Fruit fly (Drosophila melanogaster): ENCODE results near the gene Zn72D.

The Zn72D gene

dm6 chr3L:16128973-16129745 lies 16.7 kb upstream of the Zn72D start, which contains the start of gene SsRbeta:
Gene SsRbeta, plus strand, starts transcription at chr3L:16129617.
- TF ChIP-seq noc (tag; optimal IDR thresholded peaks at IDR 0.05) = no peak

- peak; percentile 87 for TF ChIP-seq noc (tag; optimal IDR thresholded peaks at IDR 0.05)
These were observed 16.1 kb upstream of the Zn72D start, which contains the start of gene Pgm1 for dm6 chr3L:16128481-16128972. Gene Pgm1, minus strand, starts transcription at chr3L:16128531.

dm6 chr3L:16121791-16122190 lies 9.4 kb upstream of the Zn72D start, which contains the start of gene Strump:
Gene Strump, plus strand, starts transcription at chr3L:16122002.
- TF ChIP-seq noc (tag; optimal IDR thresholded peaks at IDR 0.05) = no peak

dm6 chr3L:16113607-16114337 lies 1.3 kb upstream of the Zn72D start:
- TF ChIP-seq noc (tag; optimal IDR thresholded peaks at IDR 0.05) = no peak

dm6 chr3L:16113003-16113606 lies 679 bp upstream of the Zn72D start, which contains the start of gene Taf4:
Gene Taf4, plus strand, starts transcription at chr3L:16113212.
- TF ChIP-seq noc (tag; optimal IDR thresholded peaks at IDR 0.05) = no peak

dm6 chr3L:16105528-16105927 lies 6.9 kb downstream of the Zn72D start, which contains the start of the genes IntS9 and CG43295:
Gene IntS9, minus strand, starts transcription at chr3L:16105627.
Gene CG43295, plus strand, starts transcription at chr3L:16105852.
- TF ChIP-seq noc (tag; optimal IDR thresholded peaks at IDR 0.05) = no peak

dm6 chr3L:16100059-16100458 lies 12.4 kb downstream of the Zn72D start, which contains the start of gene IleRS-m:
Gene IleRS-m, plus strand, starts transcription at chr3L:16100280.
- TF ChIP-seq noc (tag; optimal IDR thresholded peaks at IDR 0.05) = no peak

- TF ChIP-seq noc (tag; optimal IDR thresholded peaks at IDR 0.05) = no peak
These were observed 15.0 kb downstream of the Zn72D start, which contains the start of the genes CG13074 and ATPsynbetaL for dm6 chr3L:16097393-16097884. Gene CG13074, minus strand, starts transcription at chr3L:16097493. Gene ATPsynbetaL, plus strand, starts transcription at chr3L:16097834.

dm6 chr3L:16090330-16090803 lies 22.1 kb downstream of the Zn72D start, which contains the start of the genes CG5235 and ClC-c:
Gene CG5235, minus strand, starts transcription at chr3L:16090392.
Gene ClC-c, plus strand, starts transcription at chr3L:16090454.
- TF ChIP-seq noc (tag; optimal IDR thresholded peaks at IDR 0.05) = peak; percentile 39

dm6 chr3L:16087323-16087816 lies 25.1 kb downstream of the Zn72D start, which contains the start of gene Tasp1:
Gene Tasp1, minus strand, starts transcription at chr3L:16087525.
- TF ChIP-seq noc (tag; optimal IDR thresholded peaks at IDR 0.05) = no peak

- TF ChIP-seq noc (tag; optimal IDR thresholded peaks at IDR 0.05) = no peak
These were observed 28.7 kb downstream of the Zn72D start, which contains the start of gene CG13075 for dm6 chr3L:16083693-16084092. Gene CG13075, plus strand, starts transcription at chr3L:16083993.

dm6 chr3L:16082251-16082650 lies 30.2 kb downstream of the Zn72D start, which contains the start of gene CG33258:
Gene CG33258, plus strand, starts transcription at chr3L:16082551.
- TF ChIP-seq noc (tag; optimal IDR thresholded peaks at IDR 0.05) = no peak

dm6 chr3L:16060806-16061600 lies 51.4 kb downstream of the Zn72D start:
- TF ChIP-seq noc (tag; optimal IDR thresholded peaks at IDR 0.05) = peak; percentile 89

Data from whole organism, larva.